Fruit fly (Drosophila melanogaster) whole organism, embryonic: ENCODE data around the gene Nprl3.

Experiments used
- Bgb ChIP-seq: fragments of 200-800 bp; sonication (Bioruptor generic); IDR thresholded peaks from 2 replicates; pipeline ENCODE4 v1.3.6; 2022; ENCODE audit warnings: missing biosample characterization, missing genetic modification characterization; ENCODE audit not compliant: partially characterized antibody
- CG10321 ChIP-seq: fragments of 200-800 bp; sonication (Bioruptor generic); IDR thresholded peaks from 2 replicates; pipeline ENCODE4 v1.3.6; 2022; ENCODE audit warnings: missing biosample characterization, missing genetic modification characterization
- CG11085 ChIP-seq: fragments of 200-800 bp; sonication (Bioruptor generic); IDR thresholded peaks from 2 replicates; pipeline ENCODE4 v1.3.6; 2022; ENCODE audit warnings: missing biosample characterization, missing genetic modification characterization
- CG12391 ChIP-seq: fragments of 200-800 bp; sonication (Bioruptor generic); optimal IDR thresholded peaks from 3 replicates; lab custom pipeline; 2018; ENCODE audit warnings: missing biosample characterization, mild to moderate bottlenecking, missing genetic modification characterization, moderate library complexity
- CG13123 ChIP-seq: fragments of 200-800 bp; sonication (Bioruptor generic); optimal IDR thresholded peaks from 2 replicates; lab custom pipeline; 2016; ENCODE audit warnings: missing biosample characterization, missing genetic modification characterization
- CG13424 ChIP-seq: fragments of 200-800 bp; sonication (Bioruptor generic); optimal IDR thresholded peaks from 2 replicates; lab custom pipeline; 2019; ENCODE audit warnings: missing biosample characterization, mild to moderate bottlenecking, missing genetic modification characterization, moderate library complexity
- CG13624 ChIP-seq: fragments of 200-800 bp; sonication (Bioruptor generic); optimal IDR thresholded peaks from 2 replicates; lab custom pipeline; 2016; ENCODE audit warnings: missing biosample characterization, missing genetic modification characterization
- CG14667 ChIP-seq: fragments of 200-800 bp; sonication (Bioruptor generic); IDR thresholded peaks from 2 replicates; pipeline ENCODE4 v1.3.6; 2022; ENCODE audit warnings: missing biosample characterization, missing genetic modification characterization
- CG14965 ChIP-seq: fragments of 200-800 bp; sonication (Bioruptor generic); optimal IDR thresholded peaks from 2 replicates; lab custom pipeline; 2016; ENCODE audit warnings: missing biosample characterization, missing genetic modification characterization, borderline replicate concordance
- CG15011 ChIP-seq: fragments of 200-800 bp; sonication (Bioruptor generic); optimal IDR thresholded peaks from 3 replicates; lab custom pipeline; 2018; ENCODE audit warnings: missing biosample characterization, mild to moderate bottlenecking, missing genetic modification characterization
- CG1647 ChIP-seq: fragments of 200-800 bp; sonication (Bioruptor generic); optimal IDR thresholded peaks from 3 replicates; lab custom pipeline; 2016; ENCODE audit warnings: missing biosample characterization, missing genetic modification characterization
- CG17359 ChIP-seq: fragments of 200-800 bp; sonication (Bioruptor generic); optimal IDR thresholded peaks from 3 replicates; lab custom pipeline; 2018; ENCODE audit warnings: missing biosample characterization, mild to moderate bottlenecking, missing genetic modification characterization, moderate library complexity
- CG17361 ChIP-seq: fragments of 200-800 bp; sonication (Bioruptor generic); IDR thresholded peaks from 3 replicates; pipeline ENCODE4 v1.3.6; 2022; ENCODE audit warnings: missing biosample characterization, missing genetic modification characterization
- CG2202 ChIP-seq: fragments of 200-800 bp; sonication (Bioruptor generic); optimal IDR thresholded peaks from 2 replicates; lab custom pipeline; 2018; ENCODE audit warnings: missing biosample characterization, mild to moderate bottlenecking, missing genetic modification characterization
- CG2875 ChIP-seq: fragments of 200-800 bp; sonication (Bioruptor generic); optimal IDR thresholded peaks from 2 replicates; lab custom pipeline; 2017; ENCODE audit warnings: missing biosample characterization, mild to moderate bottlenecking, missing genetic modification characterization, missing genetic modification reagents
- CG5245 ChIP-seq: fragments of 200-800 bp; sonication (Bioruptor generic); optimal IDR thresholded peaks from 3 replicates; lab custom pipeline; 2016; ENCODE audit warnings: missing biosample characterization, missing genetic modification characterization
- CG6689 ChIP-seq: fragments of 200-800 bp; sonication (Bioruptor generic); IDR thresholded peaks from 2 replicates; pipeline ENCODE4 v1.3.6; 2022; ENCODE audit warnings: missing biosample characterization, missing genetic modification characterization
- CG6791 ChIP-seq: fragments of 200-800 bp; sonication (Bioruptor generic); IDR thresholded peaks from 3 replicates; pipeline ENCODE4 v1.3.6; 2022; ENCODE audit warnings: missing biosample characterization, missing genetic modification characterization; ENCODE audit not compliant: partially characterized antibody
- CG7963 ChIP-seq: fragments of 200-800 bp; sonication (Bioruptor generic); IDR thresholded peaks from 3 replicates; pipeline ENCODE4 v1.3.6; 2022; ENCODE audit warnings: missing biosample characterization, missing genetic modification characterization; ENCODE audit not compliant: partially characterized antibody
- CG9932 ChIP-seq: fragments of 200-800 bp; sonication (Bioruptor generic); IDR thresholded peaks from 2 replicates; pipeline ENCODE4 v1.3.6; 2022; ENCODE audit warnings: missing biosample characterization, missing genetic modification characterization
- D ChIP-seq, 2 experiments: fragments of 200-800 bp in 1 of 2; fragments of >200 bp in 1 of 2; sonication (Bioruptor generic) in 1 of 2; optimal IDR thresholded peaks; 2 replicates in 1 of 2; 3 replicates in 1 of 2; lab custom pipeline; 2017; ENCODE audit warnings: mild to moderate bottlenecking in 1 of 2, missing biosample characterization in 1 of 2, missing genetic modification characterization in 1 of 2, missing genetic modification reagents in 1 of 2
- E2f1 ChIP-seq: fragments of 200-800 bp; sonication (Bioruptor generic); IDR thresholded peaks from 2 replicates; pipeline ENCODE4 v1.3.6; 2022; ENCODE audit warnings: missing biosample characterization, missing genetic modification characterization
- Ets65A ChIP-seq: fragments of 200-800 bp; sonication (Bioruptor generic); peaks from one replicate; lab custom pipeline; 2016; ENCODE audit warnings: missing biosample characterization, missing genetic modification characterization
- GATAe ChIP-seq: fragments of 200-800 bp; sonication (Bioruptor generic); conservative IDR thresholded peaks from 2 replicates; pipeline ENCODE4 v1.3.6; 2022; ENCODE audit warnings: missing biosample characterization, missing genetic modification characterization
- HLH54F ChIP-seq: fragments of 200-800 bp; sonication (Bioruptor generic); optimal IDR thresholded peaks from 3 replicates; lab custom pipeline; 2016; ENCODE audit warnings: missing biosample characterization, missing genetic modification characterization
- Hsf ChIP-seq: fragments of 200-800 bp; sonication (Bioruptor generic); optimal IDR thresholded peaks from 3 replicates; lab custom pipeline; 2016; ENCODE audit warnings: missing biosample characterization, missing genetic modification characterization
- Nf-YB ChIP-seq: fragments of 200-800 bp; sonication (Bioruptor generic); optimal IDR thresholded peaks from 3 replicates; lab custom pipeline; 2019; ENCODE audit warnings: missing biosample characterization, mild to moderate bottlenecking, missing genetic modification characterization, moderate library complexity
- Rx ChIP-seq: fragments of 200-800 bp; sonication (Bioruptor generic); IDR thresholded peaks from 2 replicates; pipeline ENCODE4 v1.3.6; 2022; ENCODE audit warnings: missing biosample characterization, missing genetic modification characterization
- Xbp1 ChIP-seq: fragments of 200-800 bp; sonication (Bioruptor generic); optimal IDR thresholded peaks from 3 replicates; lab custom pipeline; 2016; ENCODE audit warnings: missing biosample characterization, mild to moderate bottlenecking, missing genetic modification characterization
- YL-1 ChIP-seq: fragments of 200-800 bp; sonication (Bioruptor generic); optimal IDR thresholded peaks from 3 replicates; lab custom pipeline; 2017; ENCODE audit warnings: missing biosample characterization, mild to moderate bottlenecking, missing genetic modification characterization
- bbx ChIP-seq: fragments of 200-800 bp; sonication (Bioruptor generic); IDR thresholded peaks from 2 replicates; pipeline ENCODE4 v1.3.6; 2022; ENCODE audit warnings: missing biosample characterization, missing genetic modification characterization; ENCODE audit not compliant: partially characterized antibody
- bigmax ChIP-seq: fragments of 200-800 bp; sonication (Bioruptor generic); optimal IDR thresholded peaks from 2 replicates; lab custom pipeline; 2018; ENCODE audit warnings: missing biosample characterization, mild to moderate bottlenecking, missing genetic modification characterization
- br ChIP-seq: fragments of >200 bp; optimal IDR thresholded peaks from 2 replicates; lab custom pipeline; 2017
- cato ChIP-seq: fragments of 200-800 bp; sonication (Bioruptor generic); optimal IDR thresholded peaks from 2 replicates; lab custom pipeline; 2016; ENCODE audit warnings: missing biosample characterization, missing genetic modification characterization, borderline replicate concordance
- crc ChIP-seq: fragments of 200-800 bp; sonication (Bioruptor generic); optimal IDR thresholded peaks from 2 replicates; lab custom pipeline; 2016; ENCODE audit warnings: missing biosample characterization, missing genetic modification characterization
- disco-r ChIP-seq: fragments of 200-800 bp; sonication (Bioruptor generic); optimal IDR thresholded peaks from 2 replicates; lab custom pipeline; 2016; ENCODE audit warnings: missing biosample characterization, missing genetic modification characterization
- eve ChIP-seq, 2 experiments: fragments of >200 bp; optimal IDR thresholded peaks; 2 replicates each; lab custom pipeline; 2017; ENCODE audit warnings: missing biosample characterization in 2 of 2, missing genetic modification characterization in 2 of 2
- exex ChIP-seq: fragments of 200-800 bp; sonication (Bioruptor generic); optimal IDR thresholded peaks from 4 replicates; lab custom pipeline; 2018; ENCODE audit warnings: missing biosample characterization, mild to moderate bottlenecking, missing genetic modification characterization, moderate library complexity
- fru ChIP-seq: fragments of >200 bp; optimal IDR thresholded peaks from 2 replicates; lab custom pipeline; 2017
- hbn ChIP-seq: fragments of 200-800 bp; sonication (Bioruptor generic); IDR thresholded peaks from 2 replicates; pipeline ENCODE4 v1.3.6; 2022; ENCODE audit warnings: missing biosample characterization, missing genetic modification characterization; ENCODE audit not compliant: partially characterized antibody
- nerfin-2 ChIP-seq: fragments of 200-800 bp; sonication (Bioruptor generic); IDR thresholded peaks from 2 replicates; pipeline ENCODE4 v1.3.6; 2022; ENCODE audit warnings: missing biosample characterization, missing genetic modification characterization; ENCODE audit not compliant: partially characterized antibody
- pan ChIP-seq, 4 experiments: fragments of >200 bp in 3 of 4; fragments of 200-800 bp in 1 of 4; sonication (Bioruptor generic) in 1 of 4; optimal IDR thresholded peaks in 3 of 4; IDR thresholded peaks in 1 of 4; 2 replicates each; pipeline versions ENCODE4 v1.3.6 to Lab custom; 2017 to 2022; ENCODE audit warnings: missing biosample characterization in 2 of 4, missing genetic modification characterization in 2 of 4, mixed read lengths in 1 of 4
- pb ChIP-seq: fragments of 200-800 bp; sonication (Bioruptor generic); optimal IDR thresholded peaks from 3 replicates; lab custom pipeline; 2016; ENCODE audit warnings: missing biosample characterization, missing genetic modification characterization
- ro ChIP-seq: fragments of 200-800 bp; sonication (Bioruptor generic); IDR thresholded peaks from 2 replicates; pipeline ENCODE4 v1.3.6; 2022; ENCODE audit warnings: missing biosample characterization, missing genetic modification characterization
- run ChIP-seq: fragments of 200-800 bp; sonication (Bioruptor generic); optimal IDR thresholded peaks from 3 replicates; lab custom pipeline; 2018; ENCODE audit warnings: missing biosample characterization, mild to moderate bottlenecking, missing genetic modification characterization
- tll ChIP-seq, 2 experiments: fragments of 200-800 bp in 1 of 2; fragments of >200 bp in 1 of 2; sonication (Bioruptor generic) in 1 of 2; optimal IDR thresholded peaks; 2 replicates each; lab custom pipeline; 2017 to 2019; ENCODE audit warnings: missing biosample characterization in 2 of 2, missing genetic modification characterization in 2 of 2, mild to moderate bottlenecking in 1 of 2, moderate library complexity in 1 of 2
- tna ChIP-seq: fragments of 200-800 bp; sonication (Bioruptor generic); IDR thresholded peaks from 2 replicates; pipeline ENCODE4 v1.3.6; 2022; ENCODE audit warnings: missing biosample characterization, missing genetic modification characterization; ENCODE audit not compliant: partially characterized antibody

The Nprl3 gene

DNA sequence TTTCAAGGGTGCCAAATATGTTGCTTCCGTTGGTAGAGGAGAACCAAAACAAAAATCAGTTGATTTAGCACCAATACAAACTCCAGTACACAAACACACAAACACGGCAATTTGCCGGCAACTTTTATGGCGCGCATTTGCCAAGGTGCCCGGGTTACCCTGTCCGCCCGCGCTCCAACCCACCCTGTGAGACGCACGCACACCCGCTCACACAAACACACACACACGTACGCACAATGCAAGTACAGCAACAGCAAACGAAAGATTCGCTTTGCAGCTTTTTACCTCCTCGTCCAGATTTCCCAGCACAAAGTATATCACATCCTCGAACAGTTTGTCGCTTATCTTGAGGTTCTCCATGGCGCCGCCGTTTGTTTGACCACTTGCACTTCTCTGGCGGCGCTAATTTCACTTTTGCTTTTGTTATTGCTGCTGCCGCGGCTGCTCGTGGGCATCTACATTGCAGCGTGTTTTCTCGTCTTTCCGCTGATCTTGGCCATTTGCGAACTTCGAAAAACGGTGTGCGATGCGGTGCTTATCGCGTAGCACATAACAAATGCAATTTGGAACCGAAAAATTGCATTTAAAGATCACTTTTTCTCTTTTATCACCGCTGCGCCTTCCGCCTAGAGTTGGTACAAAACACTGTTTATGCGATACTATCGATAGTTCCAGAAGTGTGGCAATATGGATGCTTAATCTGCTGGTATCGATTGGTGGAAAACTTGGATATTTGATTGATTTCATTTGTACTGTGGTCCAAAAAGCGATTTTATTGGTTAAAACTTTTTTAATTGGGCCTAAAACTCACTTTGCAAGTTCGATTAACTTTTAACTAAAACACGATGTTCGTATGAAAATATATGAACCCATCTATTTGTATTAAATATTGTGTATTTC lies 27.1 kb upstream of the Nprl3 start, which contains the start of gene Ptip:
Ptip (minus strand) TSS at position 637 of the 900 bp plus-strand sequence.
- peak; percentile 40 for TF ChIP-seq CG13624 (GFP tag; lab: Kevin White, UChicago)
- peak; percentile 43; the same call in 1 of the 2 replicates for TF ChIP-seq GATAe (GFP tag; lab: Robert Waterston, UW)
- peak in 1 of 2 experiments; percentile 25 for TF ChIP-seq tll (GFP tag; optimal IDR thresholded peaks at IDR 0.05; lab: Kevin White, UChicago)
- TF ChIP-seq CG13424 (tag; lab: Kevin White, UChicago) = peak; percentile 39
- TF ChIP-seq br (lab: Kevin White, UChicago) = no peak
- TF ChIP-seq pb = peak; percentile 17
- peak; percentile 89 for TF ChIP-seq tna (GFP tag; lab: Robert Waterston, UW)
- no peak for TF ChIP-seq fru (lab: Kevin White, UChicago)
- TF ChIP-seq Xbp1 (GFP tag; lab: Kevin White, UChicago) = peak; percentile 37
- TF ChIP-seq run (tag; lab: Kevin White, UChicago) = no peak
- peak; percentile 98 for TF ChIP-seq E2f1
- peak; percentile 98 for TF ChIP-seq bbx (GFP tag; lab: Robert Waterston, UW)
- TF ChIP-seq hbn (GFP tag; lab: Robert Waterston, UW) = peak; percentile 93
- TF ChIP-seq D (optimal IDR thresholded peaks at IDR 0.05; lab: Kevin White, UChicago) = peak; percentile 40
- no peak for TF ChIP-seq D (GFP tag; optimal IDR thresholded peaks at IDR 0.05; lab: Kevin White, UChicago)
- TF ChIP-seq Hsf (GFP tag; lab: Kevin White, UChicago) = peak; percentile 14
- TF ChIP-seq CG14667 (GFP tag; lab: Robert Waterston, UW) = no peak
- peak; percentile 24; the same call in 1 of the 2 replicates for TF ChIP-seq CG11085 (GFP tag; lab: Robert Waterston, UW)
- TF ChIP-seq eve (GFP tag; optimal IDR thresholded peaks at IDR 0.05; lab: Kevin White, UChicago) = no peak
- no peak for TF ChIP-seq Rx (GFP tag; lab: Robert Waterston, UW)
- TF ChIP-seq Bgb (GFP tag; lab: Robert Waterston, UW) = peak; percentile 98
- TF ChIP-seq CG14965 (GFP tag; lab: Kevin White, UChicago) = no peak
- peak; percentile 25 for TF ChIP-seq CG12391 (tag; lab: Kevin White, UChicago)
- TF ChIP-seq CG13123 = no peak
- no peak for TF ChIP-seq Nf-YB
- TF ChIP-seq nerfin-2 = peak; percentile 93
- peak; percentile 4 for TF ChIP-seq CG1647 (GFP tag; lab: Kevin White, UChicago)
- TF ChIP-seq CG6791 (GFP tag; lab: Robert Waterston, UW) = peak; percentile 98
- no peak for TF ChIP-seq CG15011 (GFP tag; lab: Kevin White, UChicago)
- TF ChIP-seq exex (tag; lab: Kevin White, UChicago) = no peak
- TF ChIP-seq YL-1 (GFP tag; lab: Kevin White, UChicago) = peak; percentile 75
- no peak for TF ChIP-seq CG5245 (GFP tag; lab: Kevin White, UChicago)
- no peak for TF ChIP-seq ro
- peak; percentile 97 for TF ChIP-seq CG7963 (GFP tag; lab: Robert Waterston, UW)
- TF ChIP-seq CG9932 (GFP tag; lab: Robert Waterston, UW) = peak; percentile 67
- TF ChIP-seq CG10321 (GFP tag; lab: Robert Waterston, UW) = no peak
- TF ChIP-seq cato (GFP tag; lab: Kevin White, UChicago) = no peak
- peak; percentile 50 for TF ChIP-seq bigmax (GFP tag; lab: Kevin White, UChicago)
- TF ChIP-seq HLH54F (GFP tag; lab: Kevin White, UChicago) = peak; percentile 26
- no peak for TF ChIP-seq CG2875 (GFP tag; lab: Kevin White, UChicago)
- TF ChIP-seq CG17361 (GFP tag; lab: Robert Waterston, UW) = no peak
- no peak for TF ChIP-seq CG6689
- TF ChIP-seq Ets65A = peak; percentile 75
- no peak for TF ChIP-seq CG17359
- TF ChIP-seq crc (GFP tag; lab: Kevin White, UChicago) = no peak
- no peak for TF ChIP-seq disco-r (GFP tag; lab: Kevin White, UChicago)
- TF ChIP-seq pan (optimal IDR thresholded peaks at IDR 0.05; lab: Kevin White, UChicago) = no peak
- TF ChIP-seq pan (GFP tag; optimal IDR thresholded peaks at IDR 0.05 in 1 of 2, IDR thresholded peaks at IDR 0.05 in 1 of 2) = peak in 1 of 2 experiments; percentile 53
- peak; percentile 16 for TF ChIP-seq CG2202 (tag; lab: Kevin White, UChicago)
